Worm (Caenorhabditis elegans): ENCODE measurements around the gene R07E5.5.

R07E5.5 gene

ce11 chrIII:4390421-4390820, 6.8 kb upstream of the R07E5.5 start:
- TF ChIP-seq C34B4.2 (tag; optimal IDR thresholded peaks at IDR 0.05) (no peak), blmp-1 (tag; optimal IDR thresholded peaks at IDR 0.05) (peak; percentile 61)

DNA sequence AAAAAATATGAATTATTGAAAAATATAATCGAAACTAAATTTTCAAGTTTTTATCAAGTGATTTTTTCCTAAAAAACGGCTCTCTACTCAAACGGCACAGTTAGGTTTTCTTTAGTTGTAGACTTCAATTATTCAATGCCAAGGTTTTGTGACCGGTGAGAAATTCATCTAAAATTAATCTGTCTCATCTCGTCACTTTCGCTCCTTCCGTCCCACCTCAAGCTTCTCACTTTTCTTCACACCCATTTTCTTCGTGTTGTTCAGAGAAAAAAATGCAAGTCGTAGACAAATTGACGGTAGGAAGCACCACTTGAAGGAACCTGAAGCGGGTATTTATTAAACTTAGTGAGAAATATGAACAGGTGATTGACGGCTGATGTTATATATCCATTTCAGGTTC, 5.9 kb upstream of the R07E5.5 start:
- TF ChIP-seq blmp-1 (tag; optimal IDR thresholded peaks at IDR 0.05) (peak; percentile 88), ceh-90 (tag; optimal IDR thresholded peaks at IDR 0.05) (no peak), nhr-71 (tag; optimal IDR thresholded peaks at IDR 0.05) (no peak), mep-1 (tag; optimal IDR thresholded peaks at IDR 0.05) (no peak), grh-1 (GFP tag; IDR thresholded peaks at IDR 0.05) (no peak)

ce11 chrIII:4391938-4392337, 5.3 kb upstream of the R07E5.5 start:
- no peak for TF ChIP-seq elt-2 (tag; optimal IDR thresholded peaks at IDR 0.05)
- TF ChIP-seq elt-3 (tag; optimal IDR thresholded peaks at IDR 0.05) = peak in 1 of 6 experiments; percentile 39
- peak; percentile 72 for TF ChIP-seq blmp-1 (tag; optimal IDR thresholded peaks at IDR 0.05)
- TF ChIP-seq lsy-2 (tag; optimal IDR thresholded peaks at IDR 0.05) = no peak
- peak; percentile 49 for TF ChIP-seq nhr-85 (tag)
- TF ChIP-seq sup-37 (GFP tag; optimal IDR thresholded peaks at IDR 0.05) = no peak
- TF ChIP-seq nhr-77 (tag; optimal IDR thresholded peaks at IDR 0.05) = no peak
- no peak for TF ChIP-seq zag-1 (tag; optimal IDR thresholded peaks at IDR 0.05)
- no peak for TF ChIP-seq lin-13 (GFP tag; optimal IDR thresholded peaks at IDR 0.05)
- TF ChIP-seq ceh-8 (GFP tag; optimal IDR thresholded peaks at IDR 0.05) = no peak
- TF ChIP-seq jun-1 (tag; optimal IDR thresholded peaks at IDR 0.05) = no peak
- TF ChIP-seq mep-1 (tag; optimal IDR thresholded peaks at IDR 0.05) = no peak
- TF ChIP-seq unc-30 (tag; optimal IDR thresholded peaks at IDR 0.05) = no peak

DNA sequence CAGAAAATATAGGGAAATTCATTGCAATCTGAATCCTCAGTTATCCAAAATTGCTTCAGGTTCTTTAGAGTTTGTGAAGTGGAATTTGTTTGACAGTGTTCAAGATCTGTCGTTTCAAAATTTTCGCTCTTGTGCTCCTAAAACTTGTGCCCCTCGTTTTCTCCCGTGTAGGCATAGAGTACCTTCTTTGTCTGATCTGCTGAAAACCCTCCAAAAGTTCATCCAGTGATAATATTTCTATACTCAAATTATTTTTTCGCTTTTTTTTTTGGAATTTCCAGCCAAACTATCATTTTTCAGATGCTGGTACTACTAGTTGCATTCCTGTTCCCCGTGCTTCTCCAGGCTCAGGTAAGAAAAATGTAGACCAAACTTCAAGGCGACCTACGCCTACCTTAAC, 2.7 kb upstream of the R07E5.5 start, which contains the start of gene R07E5.4:
R07E5.4 (plus strand) TSS at position 301 of the 400 bp plus-strand sequence.
- TF ChIP-seq nhr-76 (tag; optimal IDR thresholded peaks at IDR 0.05) (no peak), zip-4 (GFP tag; optimal IDR thresholded peaks at IDR 0.05) (no peak), lin-39 (tag; optimal IDR thresholded peaks at IDR 0.05) (no peak), fkh-10 (GFP tag; optimal IDR thresholded peaks at IDR 0.05) (no peak), lsy-2 (tag; optimal IDR thresholded peaks at IDR 0.05) (no peak), hpl-2 (GFP tag; optimal IDR thresholded peaks at IDR 0.05) (no peak), nhr-237 (tag; optimal IDR thresholded peaks at IDR 0.05) (no peak), ceh-90 (tag; optimal IDR thresholded peaks at IDR 0.05) (no peak)

ce11 chrIII:4395857-4396256, 1.4 kb upstream of the R07E5.5 start:
- TF ChIP-seq swsn-7 (tag; optimal IDR thresholded peaks at IDR 0.05) (no peak), nhr-90 (tag; optimal IDR thresholded peaks at IDR 0.05; ENCODE audit: poor library complexity) (no peak), nhr-77 (tag; optimal IDR thresholded peaks at IDR 0.05) (no peak), mef-2 (tag; optimal IDR thresholded peaks at IDR 0.05) (no peak), unc-130 (tag; optimal IDR thresholded peaks at IDR 0.05) (no peak), snpc-4 (tag; optimal IDR thresholded peaks at IDR 0.05) (no peak), unc-62 (GFP tag; optimal IDR thresholded peaks at IDR 0.05) (no peak), zag-1 (tag; optimal IDR thresholded peaks at IDR 0.05) (no peak), ztf-11 (tag; optimal IDR thresholded peaks at IDR 0.05) (no peak), elt-2 (tag; optimal IDR thresholded peaks at IDR 0.05) (no peak), isw-1 (GFP tag; IDR thresholded peaks at IDR 0.05) (no peak)

DNA sequence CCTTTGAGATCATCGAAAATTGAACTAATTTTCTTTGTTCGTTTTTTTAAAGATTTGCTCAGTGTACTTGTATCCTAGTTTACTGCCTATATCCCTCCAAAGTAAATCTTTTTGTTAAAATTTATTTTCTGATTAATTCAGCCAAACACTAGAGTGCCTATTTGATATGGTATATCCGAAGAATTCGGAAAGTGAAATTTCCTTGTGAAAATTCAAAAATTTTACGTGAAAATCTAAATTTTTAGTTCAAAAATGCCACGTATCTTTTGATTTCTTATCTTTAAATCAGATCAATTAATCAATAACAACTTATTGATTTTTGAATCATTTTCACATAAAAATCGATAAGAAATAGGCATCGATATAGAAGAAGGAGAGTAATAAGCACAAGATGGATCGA, 1.2 kb downstream of the R07E5.5 start, which contains the start of gene R07E5.6:
R07E5.6 (plus strand) TSS at position 301 of the 400 bp plus-strand sequence.
- TF ChIP-seq Y116A8C.19 (tag; optimal IDR thresholded peaks at IDR 0.05; ENCODE audit: borderline replicate concordance) = no peak
- TF ChIP-seq efl-1 (optimal IDR thresholded peaks at IDR 0.05) = no peak
- peak in 1 of 2 experiments; percentile 37 for TF ChIP-seq efl-1 (GFP tag; optimal IDR thresholded peaks at IDR 0.05 in 1 of 2)

All from whole organism, L1 larva.